Fruit fly (Drosophila melanogaster): ENCODE measurements around the gene Ca-Ma2d.

The Ca-Ma2d gene

dm6 chr2L:16270667-16271485 is 39.6 kb downstream of the Ca-Ma2d start (continued):
- peak; percentile 41 for TF ChIP-seq CG31627 (GFP tag; optimal IDR thresholded peaks at IDR 0.05)
- peak; percentile 22 for TF ChIP-seq CG10631 (GFP tag; optimal IDR thresholded peaks at IDR 0.05)
- TF ChIP-seq pdm3 (GFP tag; optimal IDR thresholded peaks at IDR 0.05), result peak; percentile 13
- peak; percentile 8 for TF ChIP-seq CG3919 (GFP tag; optimal IDR thresholded peaks at IDR 0.05)
- no peak for TF ChIP-seq Ets96B (tag; optimal IDR thresholded peaks at IDR 0.05)
- no peak for TF ChIP-seq ss (GFP tag; optimal IDR thresholded peaks at IDR 0.05)
- no peak for TF ChIP-seq CG8632 (GFP tag; optimal IDR thresholded peaks at IDR 0.05)
- peak; percentile 27 for TF ChIP-seq cyc (GFP tag; optimal IDR thresholded peaks at IDR 0.05)
- TF ChIP-seq CG8119 (GFP tag; IDR thresholded peaks at IDR 0.05), result no peak
- no peak for TF ChIP-seq CG11294 (GFP tag; IDR thresholded peaks at IDR 0.05)
- TF ChIP-seq salr (GFP tag; optimal IDR thresholded peaks at IDR 0.05), result no peak
- TF ChIP-seq CG11902 (GFP tag; optimal IDR thresholded peaks at IDR 0.05), result no peak
- no peak for TF ChIP-seq fd85E (GFP tag; optimal IDR thresholded peaks at IDR 0.05)
- peak; percentile 58 for TF ChIP-seq CG6276 (GFP tag; optimal IDR thresholded peaks at IDR 0.05)
- TF ChIP-seq CG15336 (GFP tag; IDR thresholded peaks at IDR 0.05), result no peak
- TF ChIP-seq spab (GFP tag; optimal IDR thresholded peaks at IDR 0.05), result no peak
- TF ChIP-seq topi (GFP tag; optimal IDR thresholded peaks at IDR 0.05), result peak; percentile 41
- no peak for TF ChIP-seq Ets21C (GFP tag; optimal IDR thresholded peaks at IDR 0.05)
- TF ChIP-seq CG1621 (tag; optimal IDR thresholded peaks at IDR 0.05), result no peak
- peak; percentile 30 for TF ChIP-seq acj6 (GFP tag; optimal IDR thresholded peaks at IDR 0.05)
- no peak for TF ChIP-seq Sox102F (GFP tag; optimal IDR thresholded peaks at IDR 0.05)
- TF ChIP-seq CG10669 (GFP tag; optimal IDR thresholded peaks at IDR 0.05), result no peak
- TF ChIP-seq fd59A (GFP tag; optimal IDR thresholded peaks at IDR 0.05), result no peak
- no peak for TF ChIP-seq Smox (GFP tag; optimal IDR thresholded peaks at IDR 0.05)

dm6 chr2L:16271486-16271806 is 40.2 kb downstream of the Ca-Ma2d start:
- TF ChIP-seq Eip78C (GFP tag) (peak; percentile 51), net (GFP tag; optimal IDR thresholded peaks at IDR 0.05) (peak; percentile 33), Lpt (GFP tag; optimal IDR thresholded peaks at IDR 0.05) (peak; percentile 18), svp (GFP tag) (peak; percentile 93), fkh (GFP tag; optimal IDR thresholded peaks at IDR 0.05) (peak; percentile 59), vri (GFP tag; optimal IDR thresholded peaks at IDR 0.05) (peak; percentile 36), CG6854 (GFP tag; optimal IDR thresholded peaks at IDR 0.05) (peak; percentile 33), Sox14 (GFP tag; optimal IDR thresholded peaks at IDR 0.05) (peak; percentile 47), CG16779 (tag; optimal IDR thresholded peaks at IDR 0.05) (peak; percentile 0), Sox15 (GFP tag; optimal IDR thresholded peaks at IDR 0.05) (no peak), ss (GFP tag; optimal IDR thresholded peaks at IDR 0.05) (peak; percentile 5 to 11), dac (GFP tag; optimal IDR thresholded peaks at IDR 0.05) (no peak), CG4318 (GFP tag; optimal IDR thresholded peaks at IDR 0.05) (no peak), dsx (GFP tag; optimal IDR thresholded peaks at IDR 0.05; ENCODE audit: poor library complexity, severe bottlenecking) (peak; percentile 31)

DNA sequence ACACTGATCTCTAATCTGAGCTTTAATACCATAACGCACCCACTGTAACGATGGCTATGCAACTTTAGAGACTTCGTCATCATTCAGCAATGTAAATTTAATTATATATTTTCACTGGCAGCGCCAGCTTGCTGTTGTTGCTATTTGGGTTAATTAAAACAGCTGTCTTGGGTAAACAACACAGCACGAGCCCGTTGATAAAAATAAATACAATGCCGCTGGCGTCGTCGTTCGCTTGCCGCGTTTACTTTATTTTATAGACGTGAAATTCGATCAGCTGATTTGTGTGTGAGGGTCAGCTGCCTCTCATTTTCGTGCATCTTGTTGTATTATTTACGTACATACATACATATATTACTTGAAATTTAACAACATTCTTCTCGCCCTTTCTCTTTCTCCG is 41.5 kb downstream of the Ca-Ma2d start:
- TF ChIP-seq CG3032 (tag; optimal IDR thresholded peaks at IDR 0.05) (no peak), fd85E (GFP tag; optimal IDR thresholded peaks at IDR 0.05) (no peak), CG10669 (GFP tag; optimal IDR thresholded peaks at IDR 0.05) (no peak), CG11294 (GFP tag; IDR thresholded peaks at IDR 0.05) (no peak), fkh (GFP tag; optimal IDR thresholded peaks at IDR 0.05) (peak; percentile 86), dsx (GFP tag; optimal IDR thresholded peaks at IDR 0.05; ENCODE audit: poor library complexity, severe bottlenecking) (peak; percentile 0), CG6854 (GFP tag; optimal IDR thresholded peaks at IDR 0.05) (no peak), esn (GFP tag; optimal IDR thresholded peaks at IDR 0.05) (no peak), CG32006 (GFP tag; optimal IDR thresholded peaks at IDR 0.05) (no peak), Sox15 (GFP tag; optimal IDR thresholded peaks at IDR 0.05) (no peak), Eip78C (GFP tag) (peak; percentile 50), vri (GFP tag; optimal IDR thresholded peaks at IDR 0.05) (peak; percentile 50), CG34406 (GFP tag; optimal IDR thresholded peaks at IDR 0.05) (no peak), CG6163 (GFP tag; IDR thresholded peaks at IDR 0.05) (no peak), CG10631 (GFP tag; optimal IDR thresholded peaks at IDR 0.05) (no peak), svp (GFP tag) (peak; percentile 63)
